Fruit fly (Drosophila melanogaster): ENCODE data around the gene fzr.

Gene fzr

DNA sequence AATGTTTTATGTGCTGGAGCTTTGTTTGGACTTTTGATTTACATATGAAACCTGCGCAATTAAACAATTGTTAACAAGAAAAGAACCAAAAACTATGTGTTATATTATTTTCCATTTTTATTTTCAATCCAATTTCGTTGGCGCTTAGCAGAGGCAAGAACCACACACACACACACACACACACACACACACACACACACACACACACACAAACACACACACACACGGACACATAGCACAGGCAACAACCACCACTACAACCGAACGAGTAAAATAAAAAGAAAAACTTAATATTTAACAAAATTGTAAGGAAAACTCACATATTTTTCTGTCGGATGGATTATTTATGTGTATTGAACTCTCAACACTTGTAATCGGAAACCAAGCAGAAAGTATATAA lies 20.0 kb upstream of the fzr start:
- no peak for TF ChIP-seq toe (GFP tag; optimal IDR thresholded peaks at IDR 0.05)
- no peak for TF ChIP-seq CG7101 (tag; optimal IDR thresholded peaks at IDR 0.05)
- no peak for TF ChIP-seq bab1 (GFP tag; optimal IDR thresholded peaks at IDR 0.05)
- no peak for TF ChIP-seq tj (GFP tag; optimal IDR thresholded peaks at IDR 0.05)
- no peak for TF ChIP-seq CG33017 (tag; optimal IDR thresholded peaks at IDR 0.05)
- TF ChIP-seq CG12768 (GFP tag; optimal IDR thresholded peaks at IDR 0.05) = no peak

- TF ChIP-seq Clk (GFP tag; optimal IDR thresholded peaks at IDR 0.05) = no peak
- no peak for TF ChIP-seq CG5204 (GFP tag; optimal IDR thresholded peaks at IDR 0.05)
- TF ChIP-seq CG11617 (GFP tag; optimal IDR thresholded peaks at IDR 0.05) = no peak
- TF ChIP-seq CG12768 (GFP tag; optimal IDR thresholded peaks at IDR 0.05) = no peak
- TF ChIP-seq CG7101 (tag; optimal IDR thresholded peaks at IDR 0.05) = no peak
- TF ChIP-seq CG7045 (GFP tag; optimal IDR thresholded peaks at IDR 0.05) = no peak
- TF ChIP-seq CG14711 (tag; optimal IDR thresholded peaks at IDR 0.05) = no peak
- no peak for TF ChIP-seq bab1 (GFP tag; optimal IDR thresholded peaks at IDR 0.05)
These were observed 14.8 kb upstream of the fzr start for dm6 chrX:4694104-4694503.

- no peak for TF ChIP-seq Clk (GFP tag; optimal IDR thresholded peaks at IDR 0.05)
- TF ChIP-seq CG12768 (GFP tag; optimal IDR thresholded peaks at IDR 0.05) = no peak
- TF ChIP-seq kay (GFP tag; ENCODE audit: borderline replicate concordance) = no peak
- TF ChIP-seq toe (GFP tag; optimal IDR thresholded peaks at IDR 0.05) = no peak
- TF ChIP-seq cic (GFP tag; optimal IDR thresholded peaks at IDR 0.05) = no peak
These were observed 13.6 kb upstream of the fzr start for dm6 chrX:4692963-4693362.

DNA sequence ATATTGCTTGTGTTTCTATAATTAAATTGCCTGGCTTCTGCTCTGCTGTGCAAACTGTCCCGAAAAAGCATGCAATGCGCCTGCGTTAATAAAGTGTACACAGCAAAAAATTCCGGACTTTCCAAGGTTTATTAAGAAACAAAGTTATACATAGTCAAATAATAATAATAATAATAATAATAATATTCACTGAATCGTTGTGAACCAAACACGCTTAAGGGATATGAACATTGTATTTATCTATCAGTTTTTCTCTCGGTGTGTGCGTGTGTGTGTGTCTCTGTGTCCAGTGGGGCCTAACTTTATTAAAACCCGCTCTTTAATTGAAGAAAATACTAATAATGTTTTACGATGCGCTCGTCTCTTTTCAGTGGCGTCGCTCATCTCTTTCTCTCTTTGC lies 11.9 kb upstream of the fzr start:
- peak; percentile 42 for TF ChIP-seq CG12768 (GFP tag; optimal IDR thresholded peaks at IDR 0.05)
- TF ChIP-seq Mnt (GFP tag; optimal IDR thresholded peaks at IDR 0.05) = peak; percentile 3
- TF ChIP-seq CG7045 (GFP tag; optimal IDR thresholded peaks at IDR 0.05) = peak; percentile 62
- TF ChIP-seq CG33017 (tag; optimal IDR thresholded peaks at IDR 0.05) = peak; percentile 47
- peak; percentile 63 for TF ChIP-seq CG14711 (tag; optimal IDR thresholded peaks at IDR 0.05)
- TF ChIP-seq CG7101 (tag; optimal IDR thresholded peaks at IDR 0.05) = peak; percentile 60
- no peak for TF ChIP-seq CG1620 (GFP tag; optimal IDR thresholded peaks at IDR 0.05)
- peak; percentile 11 for TF ChIP-seq tj (GFP tag; optimal IDR thresholded peaks at IDR 0.05)
- TF ChIP-seq CG5204 (GFP tag; optimal IDR thresholded peaks at IDR 0.05) = no peak

dm6 chrX:4690767-4691166 lies 11.4 kb upstream of the fzr start:
- TF ChIP-seq Clk (GFP tag; optimal IDR thresholded peaks at IDR 0.05) = no peak
- TF ChIP-seq CG7045 (GFP tag; optimal IDR thresholded peaks at IDR 0.05) = no peak
- TF ChIP-seq CG7101 (tag; optimal IDR thresholded peaks at IDR 0.05) = no peak
- TF ChIP-seq CG5204 (GFP tag; optimal IDR thresholded peaks at IDR 0.05) = no peak
- TF ChIP-seq Crg-1 (GFP tag; optimal IDR thresholded peaks at IDR 0.05) = no peak
- TF ChIP-seq CG14711 (tag; optimal IDR thresholded peaks at IDR 0.05) = no peak
- no peak for TF ChIP-seq cnc (optimal IDR thresholded peaks at IDR 0.05)
- no peak for TF ChIP-seq tj (GFP tag; optimal IDR thresholded peaks at IDR 0.05)
- no peak for TF ChIP-seq CG1620 (GFP tag; optimal IDR thresholded peaks at IDR 0.05)
- TF ChIP-seq cic (GFP tag; optimal IDR thresholded peaks at IDR 0.05) = no peak
- no peak for TF ChIP-seq kay (GFP tag; ENCODE audit: borderline replicate concordance)
- no peak for TF ChIP-seq pad (GFP tag; optimal IDR thresholded peaks at IDR 0.05)
- TF ChIP-seq ovo (GFP tag; optimal IDR thresholded peaks at IDR 0.05) = no peak
- TF ChIP-seq CG12768 (GFP tag; optimal IDR thresholded peaks at IDR 0.05) = no peak
- no peak for TF ChIP-seq Mnt (GFP tag; optimal IDR thresholded peaks at IDR 0.05)
- TF ChIP-seq CG33017 (tag; optimal IDR thresholded peaks at IDR 0.05) = no peak
- TF ChIP-seq bab1 (GFP tag; optimal IDR thresholded peaks at IDR 0.05) = no peak
- TF ChIP-seq CG11617 (GFP tag; optimal IDR thresholded peaks at IDR 0.05) = no peak

DNA sequence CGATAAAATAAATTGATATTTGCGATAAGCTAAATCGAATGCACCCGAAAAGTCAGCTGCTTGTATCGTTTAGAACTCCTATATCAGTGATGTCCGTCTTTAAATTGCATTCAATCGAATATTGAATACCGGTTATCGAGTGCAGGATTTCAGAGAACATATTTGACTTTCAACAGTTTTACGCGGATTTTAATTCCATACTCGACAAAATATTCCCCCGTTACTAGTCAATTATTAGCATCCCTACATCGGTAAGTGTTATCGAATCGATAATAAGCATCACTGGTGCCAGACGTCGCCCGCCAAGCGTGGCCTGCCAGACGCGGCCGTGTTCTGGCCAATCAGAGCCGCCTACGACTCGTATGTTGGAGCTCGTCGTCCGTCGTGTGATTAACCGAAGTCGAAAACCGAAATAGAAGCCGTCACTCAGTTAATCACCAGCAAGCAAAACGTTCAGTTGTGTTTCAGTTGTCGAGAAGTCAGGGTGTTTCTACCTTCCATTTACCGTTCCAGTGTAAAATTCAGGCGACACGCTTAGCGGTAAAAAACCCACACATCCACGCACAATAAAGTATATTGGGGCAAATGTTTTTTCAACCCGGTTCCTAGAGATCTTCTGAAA lies 8.6 kb upstream of the fzr start, which contains the start of gene ctp:
ctp (plus strand) TSS at position 23 of the 622 bp plus-strand sequence.
- peak; percentile 90 for TF ChIP-seq bab1 (GFP tag; optimal IDR thresholded peaks at IDR 0.05)
- TF ChIP-seq CG5204 (GFP tag; optimal IDR thresholded peaks at IDR 0.05) = peak; percentile 68
- peak; percentile 51 for TF ChIP-seq CG33017 (tag; optimal IDR thresholded peaks at IDR 0.05)
- TF ChIP-seq CG7101 (tag; optimal IDR thresholded peaks at IDR 0.05) = peak; percentile 59
- peak; percentile 44 for TF ChIP-seq CG14711 (tag; optimal IDR thresholded peaks at IDR 0.05)
- TF ChIP-seq ovo (GFP tag; optimal IDR thresholded peaks at IDR 0.05) = peak; percentile 92
- TF ChIP-seq kay (GFP tag; ENCODE audit: borderline replicate concordance) = no peak
- TF ChIP-seq tj (GFP tag; optimal IDR thresholded peaks at IDR 0.05) = peak; percentile 72
- TF ChIP-seq pad (GFP tag; optimal IDR thresholded peaks at IDR 0.05) = peak; percentile 66
- TF ChIP-seq CG11617 (GFP tag; optimal IDR thresholded peaks at IDR 0.05) = peak; percentile 53
- peak; percentile 44 for TF ChIP-seq Crg-1 (GFP tag; optimal IDR thresholded peaks at IDR 0.05)
- TF ChIP-seq CG7045 (GFP tag; optimal IDR thresholded peaks at IDR 0.05) = peak; percentile 4
- peak; percentile 26 for TF ChIP-seq CG12768 (GFP tag; optimal IDR thresholded peaks at IDR 0.05)
- TF ChIP-seq cnc (optimal IDR thresholded peaks at IDR 0.05) = no peak
- TF ChIP-seq CG1620 (GFP tag; optimal IDR thresholded peaks at IDR 0.05) = peak; percentile 77
- TF ChIP-seq Hr96 (GFP tag; optimal IDR thresholded peaks at IDR 0.05) = peak; percentile 72
- TF ChIP-seq Mnt (GFP tag; optimal IDR thresholded peaks at IDR 0.05) = peak; percentile 77
- TF ChIP-seq cic (GFP tag; optimal IDR thresholded peaks at IDR 0.05) = peak; percentile 29
- TF ChIP-seq toe (GFP tag; optimal IDR thresholded peaks at IDR 0.05) = peak; percentile 59
- no peak for TF ChIP-seq Clk (GFP tag; optimal IDR thresholded peaks at IDR 0.05)

DNA sequence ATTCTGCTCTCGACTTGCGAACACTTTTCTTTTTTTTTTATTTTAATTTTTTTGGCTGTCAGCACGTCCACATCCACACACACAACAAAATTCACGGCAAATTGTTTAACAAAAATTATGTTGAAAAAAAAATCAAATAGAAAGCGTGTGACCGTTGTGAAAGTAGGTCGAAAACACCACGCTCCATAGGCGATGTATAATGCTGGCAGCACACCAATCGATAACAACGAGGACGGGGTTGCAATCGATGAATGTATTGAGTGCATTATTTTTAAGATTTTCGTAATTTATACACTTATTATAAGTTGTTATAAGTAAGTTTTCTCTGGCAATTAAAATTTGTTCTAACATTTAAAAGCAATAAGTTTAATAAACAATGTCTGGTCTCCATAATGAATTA lies 7.4 kb upstream of the fzr start, which contains the start of gene Pp2C1:
Pp2C1 (minus strand) TSS at position 181 of the 400 bp plus-strand sequence.
- TF ChIP-seq ovo (GFP tag; optimal IDR thresholded peaks at IDR 0.05) = no peak
- peak; percentile 18 for TF ChIP-seq toe (GFP tag; optimal IDR thresholded peaks at IDR 0.05)
- no peak for TF ChIP-seq tj (GFP tag; optimal IDR thresholded peaks at IDR 0.05)
- TF ChIP-seq pad (GFP tag; optimal IDR thresholded peaks at IDR 0.05) = no peak
- TF ChIP-seq CG7045 (GFP tag; optimal IDR thresholded peaks at IDR 0.05) = no peak

All from whole organism, adult.